Fruit fly (Drosophila melanogaster) whole organism, embryonic: ENCODE results near the gene mEFG1.
A peak's percentile ranks its signal among the peaks of the same experiment; 100 is the strongest.

Experiments used
- Awh ChIP-seq: fragments of 200-800 bp; sonication (Bioruptor generic); IDR thresholded peaks from 2 replicates; pipeline ENCODE4, ENCODE4 v1.3.6; 2022; ENCODE audit warnings: missing biosample characterization, missing genetic modification characterization
- B-H1 ChIP-seq: fragments of 200-800 bp; sonication (Bioruptor generic); IDR thresholded peaks from 3 replicates; pipeline ENCODE4 v1.3.6; 2022; ENCODE audit warnings: missing biosample characterization, missing genetic modification characterization
- CG10543 ChIP-seq: fragments of 200-800 bp; sonication (Bioruptor generic); optimal IDR thresholded peaks from 3 replicates; lab custom pipeline; 2017; ENCODE audit warnings: missing biosample characterization, mild to moderate bottlenecking, missing genetic modification characterization, moderate library complexity
- CG13287 ChIP-seq: fragments of 200-800 bp; sonication (Bioruptor generic); IDR thresholded peaks from 2 replicates; pipeline ENCODE4 v1.3.6; 2022; ENCODE audit warnings: missing biosample characterization, missing genetic modification characterization; ENCODE audit not compliant: partially characterized antibody
- CG14667 ChIP-seq: fragments of 200-800 bp; sonication (Bioruptor generic); IDR thresholded peaks from 2 replicates; pipeline ENCODE4 v1.3.6; 2022; ENCODE audit warnings: missing biosample characterization, missing genetic modification characterization
- CG15601 ChIP-seq: fragments of 200-800 bp; sonication (Bioruptor generic); optimal IDR thresholded peaks from 3 replicates; lab custom pipeline; 2019; ENCODE audit warnings: missing biosample characterization, mild to moderate bottlenecking, missing genetic modification characterization, moderate library complexity
- CG16813 ChIP-seq: fragments of 200-800 bp; sonication (Bioruptor generic); IDR thresholded peaks from 3 replicates; pipeline ENCODE4 v1.3.6; 2022; ENCODE audit warnings: missing biosample characterization, missing genetic modification characterization; ENCODE audit not compliant: partially characterized antibody
- CG3281 ChIP-seq: fragments of 200-800 bp; sonication (Bioruptor generic); optimal IDR thresholded peaks from 3 replicates; lab custom pipeline; 2017; ENCODE audit warnings: missing biosample characterization, mild to moderate bottlenecking, missing genetic modification characterization
- CG33213 ChIP-seq: fragments of 200-800 bp; sonication (Bioruptor generic); optimal IDR thresholded peaks from 3 replicates; lab custom pipeline; 2016; ENCODE audit warnings: missing biosample characterization, missing genetic modification characterization
- CG8924 ChIP-seq: fragments of 200-800 bp; optimal IDR thresholded peaks from 3 replicates; lab custom pipeline; 2019; ENCODE audit warnings: missing biosample characterization, mild to moderate bottlenecking, missing genetic modification characterization, moderate library complexity
- CG8944 ChIP-seq: fragments of 200-800 bp; sonication (Bioruptor generic); optimal IDR thresholded peaks from 3 replicates; lab custom pipeline; 2016; ENCODE audit warnings: missing biosample characterization, missing genetic modification characterization
- CG9727 ChIP-seq: fragments of 200-800 bp; sonication (Bioruptor generic); optimal IDR thresholded peaks from 3 replicates; lab custom pipeline; 2017; ENCODE audit warnings: missing biosample characterization, mild to moderate bottlenecking, missing genetic modification characterization
- D ChIP-seq, 2 experiments: fragments of 200-800 bp in 1 of 2; fragments of >200 bp in 1 of 2; sonication (Bioruptor generic) in 1 of 2; optimal IDR thresholded peaks; 2 replicates in 1 of 2; 3 replicates in 1 of 2; lab custom pipeline; 2017; ENCODE audit warnings: mild to moderate bottlenecking in 1 of 2, missing biosample characterization in 1 of 2, missing genetic modification characterization in 1 of 2, missing genetic modification reagents in 1 of 2
- D19A ChIP-seq: fragments of 200-800 bp; optimal IDR thresholded peaks from 3 replicates; lab custom pipeline; 2019; ENCODE audit warnings: missing biosample characterization, mild to moderate bottlenecking, missing genetic modification characterization, moderate library complexity
- D19B ChIP-seq: fragments of 200-800 bp; sonication (Bioruptor generic); optimal IDR thresholded peaks from 2 replicates; lab custom pipeline; 2017; ENCODE audit warnings: missing biosample characterization, mild to moderate bottlenecking, missing genetic modification characterization
- Dad ChIP-seq: fragments of 200-800 bp; sonication (Bioruptor generic); optimal IDR thresholded peaks from 3 replicates; lab custom pipeline; 2016; ENCODE audit warnings: missing biosample characterization, missing genetic modification characterization
- Deaf1 ChIP-seq: fragments of 200-800 bp; optimal IDR thresholded peaks from 3 replicates; lab custom pipeline; 2019; ENCODE audit warnings: missing biosample characterization, mild to moderate bottlenecking, missing genetic modification characterization, moderate library complexity
- E2f2 ChIP-seq: fragments of 200-800 bp; sonication (Bioruptor generic); IDR thresholded peaks from 2 replicates; pipeline ENCODE4 v1.3.6; 2022; ENCODE audit warnings: missing biosample characterization, missing genetic modification characterization
- ERR ChIP-seq: fragments of 200-800 bp; sonication (Bioruptor generic); optimal IDR thresholded peaks from 2 replicates; lab custom pipeline; 2016; ENCODE audit warnings: missing biosample characterization, missing genetic modification characterization
- Ets97D ChIP-seq: fragments of 200-800 bp; sonication (Bioruptor generic); optimal IDR thresholded peaks from 3 replicates; lab custom pipeline; 2016; ENCODE audit warnings: missing biosample characterization, missing genetic modification characterization
- MBD-R2 ChIP-seq: fragments of 200-800 bp; sonication (Bioruptor generic); IDR thresholded peaks from 2 replicates; pipeline ENCODE4 v1.3.6; 2022; ENCODE audit warnings: missing biosample characterization, missing genetic modification characterization
- Myb ChIP-seq: fragments of 200-800 bp; sonication (Bioruptor generic); optimal IDR thresholded peaks from 2 replicates; lab custom pipeline; 2016; ENCODE audit warnings: missing biosample characterization, missing genetic modification characterization
- Nf-YB ChIP-seq: fragments of 200-800 bp; sonication (Bioruptor generic); optimal IDR thresholded peaks from 3 replicates; lab custom pipeline; 2019; ENCODE audit warnings: missing biosample characterization, mild to moderate bottlenecking, missing genetic modification characterization, moderate library complexity
- Ravus ChIP-seq: fragments of 200-800 bp; sonication (Bioruptor generic); IDR thresholded peaks from 2 replicates; pipeline ENCODE4 v1.3.6; 2022; ENCODE audit warnings: missing biosample characterization, missing genetic modification characterization
- Rfx ChIP-seq: fragments of 200-800 bp; sonication (Bioruptor generic); IDR thresholded peaks from 2 replicates; pipeline ENCODE4 v1.3.6; 2022; ENCODE audit warnings: missing biosample characterization, missing genetic modification characterization
- Spps ChIP-seq: fragments of 200-800 bp; sonication (Bioruptor generic); optimal IDR thresholded peaks from 2 replicates; lab custom pipeline; 2018; ENCODE audit warnings: missing biosample characterization, mild to moderate bottlenecking, missing genetic modification characterization
- Sry-β ChIP-seq: fragments of 200-800 bp; sonication (Bioruptor generic); optimal IDR thresholded peaks from 2 replicates; lab custom pipeline; 2018; ENCODE audit warnings: missing biosample characterization, mild to moderate bottlenecking, missing genetic modification characterization, moderate library complexity
- Stat92E ChIP-seq, 3 experiments: fragments of >200 bp in 2 of 3; fragments of 200-800 bp in 1 of 3; sonication (Bioruptor generic) in 1 of 3; optimal IDR thresholded peaks; 2 replicates each; lab custom pipeline; 2017 to 2019; ENCODE audit warnings: missing biosample characterization in 3 of 3, missing genetic modification characterization in 3 of 3, mild to moderate bottlenecking in 1 of 3, moderate library complexity in 1 of 3
- TFAM ChIP-seq: fragments of 200-800 bp; sonication (Bioruptor generic); optimal IDR thresholded peaks from 2 replicates; lab custom pipeline; 2017; ENCODE audit warnings: missing biosample characterization, missing genetic modification characterization, inconsistent platforms
- Xbp1 ChIP-seq: fragments of 200-800 bp; sonication (Bioruptor generic); optimal IDR thresholded peaks from 3 replicates; lab custom pipeline; 2016; ENCODE audit warnings: missing biosample characterization, mild to moderate bottlenecking, missing genetic modification characterization
- ap ChIP-seq: fragments of 200-800 bp; sonication (Bioruptor generic); IDR thresholded peaks from 2 replicates; pipeline ENCODE4 v1.3.6; 2022; ENCODE audit warnings: missing biosample characterization, missing genetic modification characterization
- ash1 ChIP-seq: fragments of 200-800 bp; sonication (Bioruptor generic); optimal IDR thresholded peaks from 2 replicates; lab custom pipeline; 2018; ENCODE audit warnings: missing biosample characterization, mild to moderate bottlenecking, missing genetic modification characterization
- crp ChIP-seq, 2 experiments: fragments of 200-800 bp; sonication (Bioruptor generic); optimal IDR thresholded peaks; 2 replicates in 1 of 2; 3 replicates in 1 of 2; lab custom pipeline; 2017; ENCODE audit warnings: missing biosample characterization in 2 of 2, missing genetic modification characterization in 2 of 2, mild to moderate bottlenecking in 1 of 2, moderate library complexity in 1 of 2
- dmrt99B ChIP-seq: fragments of 200-800 bp; sonication (Bioruptor generic); optimal IDR thresholded peaks from 2 replicates; lab custom pipeline; 2018; ENCODE audit warnings: missing biosample characterization, mild to moderate bottlenecking, missing genetic modification characterization, moderate library complexity
- ewg ChIP-seq: fragments of 200-800 bp; sonication (Bioruptor generic); optimal IDR thresholded peaks from 3 replicates; lab custom pipeline; 2017; ENCODE audit warnings: mild to moderate bottlenecking, missing biosample characterization, missing genetic modification reagents, missing genetic modification characterization
- fd64A ChIP-seq: fragments of 200-800 bp; sonication (Bioruptor generic); optimal IDR thresholded peaks from 3 replicates; lab custom pipeline; 2018; ENCODE audit warnings: missing biosample characterization, mild to moderate bottlenecking, missing genetic modification characterization
- gsb ChIP-seq: fragments of 200-800 bp; sonication (Bioruptor generic); IDR thresholded peaks from 2 replicates; pipeline ENCODE4 v1.3.6; 2022; ENCODE audit warnings: missing biosample characterization, missing genetic modification characterization
- jing ChIP-seq: fragments of 200-800 bp; sonication (Bioruptor generic); optimal IDR thresholded peaks from 2 replicates; lab custom pipeline; 2018; ENCODE audit warnings: missing biosample characterization, mild to moderate bottlenecking, missing genetic modification characterization
- lbe ChIP-seq: fragments of 200-800 bp; sonication (Bioruptor generic); optimal IDR thresholded peaks from 2 replicates; lab custom pipeline; 2016; ENCODE audit warnings: missing biosample characterization, mild to moderate bottlenecking, missing genetic modification characterization
- lmd ChIP-seq: fragments of 200-800 bp; sonication (Bioruptor generic); IDR thresholded peaks from 2 replicates; pipeline ENCODE4 v1.3.6; 2022; ENCODE audit warnings: missing biosample characterization, missing genetic modification characterization
- nerfin-1 ChIP-seq: fragments of 200-800 bp; sonication (Bioruptor generic); optimal IDR thresholded peaks from 3 replicates; lab custom pipeline; 2019; ENCODE audit warnings: missing biosample characterization, mild to moderate bottlenecking, missing genetic modification characterization, moderate library complexity
- nom ChIP-seq: fragments of 200-800 bp; sonication (Bioruptor generic); optimal IDR thresholded peaks from 2 replicates; lab custom pipeline; 2017; ENCODE audit warnings: missing biosample characterization, missing genetic modification characterization, mild to moderate bottlenecking, moderate library complexity, missing genetic modification reagents
- phol ChIP-seq: fragments of 200-800 bp; sonication (Bioruptor generic); optimal IDR thresholded peaks from 3 replicates; lab custom pipeline; 2018; ENCODE audit warnings: missing biosample characterization, mild to moderate bottlenecking, missing genetic modification characterization, moderate library complexity
- pzg ChIP-seq: fragments of 200-800 bp; sonication (Bioruptor generic); optimal IDR thresholded peaks from 3 replicates; lab custom pipeline; 2018; ENCODE audit warnings: missing biosample characterization, mild to moderate bottlenecking, missing genetic modification characterization, moderate library complexity
- rib ChIP-seq: fragments of 200-800 bp; sonication (Bioruptor generic); IDR thresholded peaks from 2 replicates; pipeline ENCODE4 v1.3.6; 2022; ENCODE audit warnings: missing biosample characterization, missing genetic modification characterization
- row ChIP-seq: fragments of 200-800 bp; sonication (Bioruptor generic); IDR thresholded peaks from 3 replicates; pipeline ENCODE4 v1.3.6; 2022; ENCODE audit warnings: missing biosample characterization, missing genetic modification characterization
- scrt ChIP-seq: fragments of 200-800 bp; sonication (Bioruptor generic); optimal IDR thresholded peaks from 2 replicates; lab custom pipeline; 2018; ENCODE audit warnings: missing biosample characterization, mild to moderate bottlenecking, missing genetic modification characterization, moderate library complexity
- trh ChIP-seq: fragments of 200-800 bp; sonication (Bioruptor generic); optimal IDR thresholded peaks from 2 replicates; lab custom pipeline; 2016; ENCODE audit warnings: missing biosample characterization, missing genetic modification characterization
- zen ChIP-seq: fragments of 200-800 bp; sonication (Bioruptor generic); optimal IDR thresholded peaks from 3 replicates; lab custom pipeline; 2018; ENCODE audit warnings: missing biosample characterization, mild to moderate bottlenecking, missing genetic modification characterization, moderate library complexity
- zfh2 ChIP-seq: fragments of 200-800 bp; sonication (Bioruptor generic); optimal IDR thresholded peaks from 2 replicates; lab custom pipeline; 2016; ENCODE audit warnings: missing biosample characterization, missing genetic modification characterization

The mEFG1 gene

dm6 chr2L:7181978-7182392 lies 40.9 kb downstream of the mEFG1 start, which contains the start of gene MICU1 (continued):
- TF ChIP-seq fd64A: no peak
- TF ChIP-seq D19B (GFP tag; lab: Kevin White, UChicago): no peak
- TF ChIP-seq zfh2: no peak
- no peak for TF ChIP-seq CG14667 (GFP tag; lab: Robert Waterston, UW)
- peak; percentile 22 for TF ChIP-seq phol (tag; lab: Kevin White, UChicago)
- peak; percentile 57 for TF ChIP-seq CG8924 (tag; lab: Kevin White, UChicago)
- TF ChIP-seq trh (GFP tag; lab: Kevin White, UChicago): no peak
- no peak for TF ChIP-seq Ravus (GFP tag; lab: Robert Waterston, UW)
- no peak for TF ChIP-seq CG33213
- TF ChIP-seq CG8944 (GFP tag; lab: Kevin White, UChicago): no peak
- TF ChIP-seq zen (tag; lab: Kevin White, UChicago): peak; percentile 27
- peak; percentile 18 for TF ChIP-seq CG9727
- TF ChIP-seq dmrt99B (tag; lab: Kevin White, UChicago): no peak
- no peak for TF ChIP-seq lbe (GFP tag; lab: Kevin White, UChicago)
- TF ChIP-seq ap (GFP tag; lab: Robert Waterston, UW): no peak
- no peak for TF ChIP-seq CG16813 (GFP tag; lab: Robert Waterston, UW)
- TF ChIP-seq CG3281 (GFP tag; lab: Kevin White, UChicago): peak; percentile 19
- TF ChIP-seq TFAM (GFP tag; lab: Kevin White, UChicago): no peak
- peak; percentile 7 for TF ChIP-seq Myb
- TF ChIP-seq MBD-R2: peak; percentile 85
- no peak for TF ChIP-seq lmd (GFP tag; lab: Robert Waterston, UW)
- TF ChIP-seq scrt: peak; percentile 30
- TF ChIP-seq ash1 (GFP tag; lab: Kevin White, UChicago): no peak
- TF ChIP-seq CG15601 (tag; lab: Kevin White, UChicago): peak; percentile 19
- no peak for TF ChIP-seq B-H1
- TF ChIP-seq ewg: no peak
- TF ChIP-seq rib (GFP tag; lab: Robert Waterston, UW): no peak
- TF ChIP-seq nerfin-1 (tag; lab: Kevin White, UChicago): no peak
- TF ChIP-seq gsb (GFP tag; lab: Robert Waterston, UW): no peak
- TF ChIP-seq Stat92E (GFP tag; optimal IDR thresholded peaks at IDR 0.05; lab: Kevin White, UChicago): peak in 1 of 3 experiments; percentile 0
- no peak for TF ChIP-seq CG10543 (GFP tag; lab: Kevin White, UChicago)
- no peak for TF ChIP-seq Nf-YB
- no peak for TF ChIP-seq nom (GFP tag; lab: Kevin White, UChicago)
- peak; percentile 17; the same call in 2 of the 3 replicates for TF ChIP-seq row (GFP tag; lab: Robert Waterston, UW)
- no peak for TF ChIP-seq Xbp1
- TF ChIP-seq Dad (GFP tag; lab: Kevin White, UChicago): no peak
- TF ChIP-seq Spps (tag; lab: Kevin White, UChicago): no peak
- peak; percentile 62 for TF ChIP-seq pzg (GFP tag; lab: Kevin White, UChicago)
- no peak for TF ChIP-seq ERR
- peak; percentile 41; the same call in 1 of the 2 replicates for TF ChIP-seq CG13287 (GFP tag; lab: Robert Waterston, UW)
- TF ChIP-seq Deaf1 (tag; lab: Kevin White, UChicago): no peak
- peak; percentile 75 to 96 for TF ChIP-seq crp (GFP tag; optimal IDR thresholded peaks at IDR 0.05; lab: Kevin White, UChicago)
- TF ChIP-seq D (optimal IDR thresholded peaks at IDR 0.05; lab: Kevin White, UChicago): no peak
- TF ChIP-seq D (GFP tag; optimal IDR thresholded peaks at IDR 0.05; lab: Kevin White, UChicago): no peak
- no peak for TF ChIP-seq Rfx (GFP tag; lab: Robert Waterston, UW)
- no peak for TF ChIP-seq Sry-β (GFP tag; lab: Kevin White, UChicago)
- peak; percentile 17; the same call in 1 of the 2 replicates for TF ChIP-seq E2f2 (GFP tag; lab: Robert Waterston, UW)
- TF ChIP-seq Ets97D: peak; percentile 80
- no peak for TF ChIP-seq D19A (tag; lab: Kevin White, UChicago)
- TF ChIP-seq jing (GFP tag; lab: Kevin White, UChicago): no peak
- no peak for TF ChIP-seq Awh (GFP tag; lab: Robert Waterston, UW)
